Fruit fly (Drosophila melanogaster): Measurements from ENCODE around the gene mora.

- TF ChIP-seq CG11617 (GFP tag; optimal IDR thresholded peaks at IDR 0.05) (no peak), Hr96 (GFP tag; optimal IDR thresholded peaks at IDR 0.05) (no peak), cic (GFP tag; optimal IDR thresholded peaks at IDR 0.05) (no peak), Mnt (GFP tag; optimal IDR thresholded peaks at IDR 0.05) (no peak), CG7045 (GFP tag; optimal IDR thresholded peaks at IDR 0.05) (no peak), ovo (GFP tag; optimal IDR thresholded peaks at IDR 0.05) (no peak), CG12768 (GFP tag; optimal IDR thresholded peaks at IDR 0.05) (no peak), tj (GFP tag; optimal IDR thresholded peaks at IDR 0.05) (no peak), pad (GFP tag; optimal IDR thresholded peaks at IDR 0.05) (no peak), CG7101 (tag; optimal IDR thresholded peaks at IDR 0.05) (no peak), cnc (optimal IDR thresholded peaks at IDR 0.05) (no peak), bab1 (GFP tag; optimal IDR thresholded peaks at IDR 0.05) (no peak), CG14711 (tag; optimal IDR thresholded peaks at IDR 0.05) (no peak), CG1620 (GFP tag; optimal IDR thresholded peaks at IDR 0.05) (no peak)
Observed at dm6 chr3R:24139646-24140130, 46.5 kb upstream of the mora start.
